Worm (Caenorhabditis elegans) whole organism, young adult: ENCODE data around the gene str-3.

Experiments used
- C06A6.2 ChIP-seq: fragments of 200-800 bp; sonication (Bioruptor generic); conservative IDR thresholded peaks from 2 replicates; pipeline ENCODE4 v1.3.6; 2022; ENCODE audit warnings: missing genetic modification characterization, missing compliant biosample characterization
- F39B2.1 ChIP-seq: fragments of 200-800 bp; sonication (Bioruptor generic); IDR thresholded peaks from 2 replicates; pipeline ENCODE4 v1.3.6; 2022; ENCODE audit warnings: missing genetic modification reagents, missing genetic modification characterization, missing compliant biosample characterization
- K11D2.4 ChIP-seq: fragments of 200-800 bp; sonication (Bioruptor generic); IDR thresholded peaks from 2 replicates; pipeline ENCODE4 v1.3.6; 2022; ENCODE audit warnings: missing genetic modification reagents, missing genetic modification characterization, missing compliant biosample characterization
- T26A5.8 ChIP-seq: sonication (generic microtip); optimal IDR thresholded peaks from 2 replicates; lab custom pipeline; 2016; ENCODE audit warnings: missing genetic modification characterization, missing compliant biosample characterization
- Y53G8AR.9 ChIP-seq: fragments of 200-800 bp; sonication (Bioruptor generic); conservative IDR thresholded peaks from 2 replicates; pipeline ENCODE4 v1.3.6; 2022; ENCODE audit warnings: missing genetic modification reagents, missing genetic modification characterization, missing compliant biosample characterization
- attf-3 ChIP-seq: fragments of 200-800 bp; sonication (Bioruptor generic); conservative IDR thresholded peaks from 2 replicates; pipeline ENCODE4 v1.3.6; 2022; ENCODE audit warnings: missing genetic modification reagents, missing genetic modification characterization, missing compliant biosample characterization
- bed-1 ChIP-seq: fragments of 200-800 bp; sonication (Bioruptor generic); IDR thresholded peaks from 2 replicates; pipeline ENCODE4 v1.3.6; 2022; ENCODE audit warnings: missing genetic modification reagents, missing genetic modification characterization, missing compliant biosample characterization
- bed-2 ChIP-seq: fragments of 200-800 bp; sonication (Bioruptor generic); IDR thresholded peaks from 2 replicates; pipeline ENCODE4 v1.3.6; 2022; ENCODE audit warnings: missing genetic modification reagents, missing genetic modification characterization, missing compliant biosample characterization
- cebp-2 ChIP-seq: fragments of 200-800 bp; sonication (Bioruptor generic); IDR thresholded peaks from 2 replicates; pipeline ENCODE4 v1.3.6; 2022; ENCODE audit warnings: missing genetic modification characterization, missing compliant biosample characterization
- egrh-3 ChIP-seq: fragments of 200-800 bp; sonication (Bioruptor generic); IDR thresholded peaks from 2 replicates; pipeline ENCODE4 v1.3.6; 2022; ENCODE audit warnings: missing genetic modification reagents, missing genetic modification characterization, missing compliant biosample characterization
- hmg-20 ChIP-seq: fragments of 200-800 bp; sonication (Bioruptor generic); IDR thresholded peaks from 2 replicates; pipeline ENCODE4 v1.3.6; 2022; ENCODE audit warnings: missing genetic modification reagents, missing genetic modification characterization, missing compliant biosample characterization
- hrde-1 ChIP-seq: sonication (generic microtip); optimal IDR thresholded peaks from 2 replicates; lab custom pipeline; 2016; ENCODE audit warnings: missing genetic modification characterization, mild to moderate bottlenecking, missing compliant biosample characterization, moderate library complexity, missing genotype, missing genetic modification reagents, borderline replicate concordance
- lin-26 ChIP-seq: fragments of 200-800 bp; sonication (Bioruptor generic); IDR thresholded peaks from 2 replicates; pipeline ENCODE4 v1.3.6; 2022; ENCODE audit warnings: missing genetic modification reagents, missing genetic modification characterization, missing compliant biosample characterization
- lin-54 ChIP-seq: fragments of 200-800 bp; sonication (Bioruptor generic); optimal IDR thresholded peaks from 2 replicates; lab custom pipeline; 2018; ENCODE audit warnings: mild to moderate bottlenecking, missing genetic modification characterization, missing compliant biosample characterization
- lsl-1 ChIP-seq: fragments of 200-800 bp; sonication (Bioruptor generic); optimal IDR thresholded peaks from 2 replicates; lab custom pipeline; 2018; ENCODE audit warnings: mild to moderate bottlenecking, missing genetic modification characterization, moderate library complexity, missing compliant biosample characterization
- mes-4 ChIP-seq: sonication (generic microtip); optimal IDR thresholded peaks from 2 replicates; lab custom pipeline; 2016; ENCODE audit warnings: missing genotype, missing genetic modification characterization, missing compliant biosample characterization
- nfyb-1 ChIP-seq: fragments of 200-800 bp; sonication (Bioruptor generic); IDR thresholded peaks from 2 replicates; pipeline ENCODE4 v1.3.6; 2022; ENCODE audit warnings: missing genetic modification reagents, missing genetic modification characterization, missing compliant biosample characterization
- nhr-90 ChIP-seq: sonication (generic microtip); optimal IDR thresholded peaks from 2 replicates; lab custom pipeline; 2016; ENCODE audit warnings: missing genotype, mild to moderate bottlenecking, missing genetic modification characterization, missing compliant biosample characterization
- pbrm-1 ChIP-seq: fragments of 200-800 bp; sonication (Bioruptor generic); IDR thresholded peaks from 2 replicates; pipeline ENCODE4 v1.3.6; 2022; ENCODE audit warnings: missing genetic modification reagents, missing genetic modification characterization, missing compliant biosample characterization
- repo-1 ChIP-seq: sonication (generic microtip); optimal IDR thresholded peaks from 2 replicates; lab custom pipeline; 2017; ENCODE audit warnings: mild to moderate bottlenecking, missing genetic modification characterization, missing compliant biosample characterization
- somi-1 ChIP-seq: fragments of 200-800 bp; sonication (Bioruptor generic); optimal IDR thresholded peaks from 2 replicates; lab custom pipeline; 2018; ENCODE audit warnings: mild to moderate bottlenecking, missing genetic modification characterization, missing compliant biosample characterization
- sptf-2 ChIP-seq: fragments of 200-800 bp; sonication (Bioruptor generic); optimal IDR thresholded peaks from 2 replicates; lab custom pipeline; 2018; ENCODE audit warnings: mild to moderate bottlenecking, missing genetic modification characterization, missing compliant biosample characterization
- ztf-28 ChIP-seq: fragments of 200-800 bp; sonication (Bioruptor generic); IDR thresholded peaks from 2 replicates; pipeline ENCODE4 v1.3.6; 2022; ENCODE audit warnings: missing genetic modification reagents, missing genetic modification characterization, missing compliant biosample characterization

The str-3 gene

DNA sequence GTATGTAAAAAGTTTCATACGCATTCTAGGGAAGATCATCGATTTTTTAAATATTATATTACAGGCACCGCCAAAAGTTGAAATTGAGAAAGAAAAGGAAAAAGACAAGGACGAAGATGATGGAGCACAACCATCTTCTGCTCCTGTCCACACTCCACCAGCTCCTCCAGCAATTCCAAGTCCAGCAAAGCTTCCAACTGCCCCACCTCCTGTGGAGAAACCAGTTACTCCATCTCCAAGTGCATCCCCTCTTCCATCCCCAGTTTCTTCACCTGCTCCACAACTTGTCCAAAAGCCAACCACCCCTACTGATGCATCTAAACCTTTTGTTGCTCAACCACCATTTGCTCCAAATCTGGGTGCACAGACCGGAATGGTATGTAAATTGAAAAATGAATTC lies 48.2 kb downstream of the str-3 start (continued):
- TF ChIP-seq mes-4 (tag; lab: Kevin White, UChicago) (no peak), bed-1 (GFP tag; lab: Robert Waterston, UW) (no peak), T26A5.8 (no peak)
- TF ChIP-seq, all 124 proteins: peak for 0

DNA sequence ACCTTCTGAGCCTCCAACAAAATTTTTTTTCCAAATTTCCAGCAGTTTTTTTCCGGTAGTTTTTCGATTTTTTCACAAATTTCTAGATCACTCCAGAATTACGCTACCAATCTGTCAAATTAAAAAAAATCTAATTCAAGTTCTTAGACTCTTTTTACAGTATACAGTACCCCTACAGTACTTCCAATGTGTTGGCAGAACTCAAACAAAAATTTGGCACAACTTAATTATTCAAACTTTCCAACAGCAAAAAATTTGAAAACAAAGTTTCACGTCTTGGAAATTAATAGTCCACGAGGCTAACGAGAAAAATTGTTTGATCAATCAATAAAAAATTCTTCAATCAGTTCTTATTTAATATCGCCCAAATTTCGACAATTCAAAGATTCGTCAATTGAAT lies 50.4 kb downstream of the str-3 start, which contains the start of gene F36H1.3:
Gene F36H1.3 (plus strand): TSS at position 323 of the 400 bp plus-strand sequence.
- TF ChIP-seq somi-1 (no peak), C06A6.2 (GFP tag; lab: Robert Waterston, UW) (no peak), F39B2.1 (no peak), K11D2.4 (no peak), egrh-3 (GFP tag; lab: Robert Waterston, UW) (no peak), lin-54 (no peak), ztf-28 (GFP tag; lab: Robert Waterston, UW) (no peak)

DNA sequence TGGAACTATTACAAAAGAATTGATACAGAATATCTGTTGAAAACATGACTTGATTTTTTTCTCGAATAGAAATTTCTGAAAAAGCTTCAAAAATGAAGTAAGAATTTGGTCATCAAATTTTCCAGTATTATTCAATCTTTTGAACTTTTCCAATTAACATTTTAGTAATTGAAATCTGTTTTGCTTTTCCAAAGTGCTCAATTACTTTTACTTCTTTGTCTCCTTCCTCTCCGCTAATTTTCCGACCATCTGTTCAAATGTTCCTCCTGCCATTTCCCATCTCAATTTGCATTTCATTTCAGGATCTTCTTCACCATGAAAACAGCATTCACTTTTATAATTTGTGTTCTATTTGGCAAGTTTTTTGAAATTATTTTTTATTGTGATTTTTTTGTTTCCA lies 51.3 kb downstream of the str-3 start, which contains the start of gene F36H1.11:
Gene F36H1.11 (plus strand): TSS at position 301 of the 400 bp plus-strand sequence.
- no peak for TF ChIP-seq lin-54
- TF ChIP-seq mes-4 (tag; lab: Kevin White, UChicago), result no peak
- TF ChIP-seq attf-3 (GFP tag; lab: Robert Waterston, UW), result no peak
- TF ChIP-seq hmg-20 (GFP tag; lab: Robert Waterston, UW), result no peak
- TF ChIP-seq nhr-90 (tag; lab: Kevin White, UChicago), result no peak
- no peak for TF ChIP-seq bed-2 (GFP tag; lab: Robert Waterston, UW)
- TF ChIP-seq hrde-1, result no peak
- no peak for TF ChIP-seq repo-1 (tag; lab: Kevin White, UChicago)
- no peak for TF ChIP-seq lin-26 (GFP tag; lab: Robert Waterston, UW)
- TF ChIP-seq sptf-2 (GFP tag; lab: Kevin White, UChicago), result no peak
- TF ChIP-seq pbrm-1 (GFP tag; lab: Robert Waterston, UW), result no peak
- TF ChIP-seq nfyb-1 (GFP tag; lab: Robert Waterston, UW), result no peak
- TF ChIP-seq egrh-3 (GFP tag; lab: Robert Waterston, UW), result no peak
- no peak for TF ChIP-seq lsl-1 (GFP tag; lab: Kevin White, UChicago)
- TF ChIP-seq Y53G8AR.9 (GFP tag; lab: Robert Waterston, UW), result no peak
- no peak for TF ChIP-seq cebp-2 (GFP tag; lab: Robert Waterston, UW)
